Fruit fly (Drosophila melanogaster): Measurements from ENCODE around the gene CG10019.

CG10019 gene

DNA sequence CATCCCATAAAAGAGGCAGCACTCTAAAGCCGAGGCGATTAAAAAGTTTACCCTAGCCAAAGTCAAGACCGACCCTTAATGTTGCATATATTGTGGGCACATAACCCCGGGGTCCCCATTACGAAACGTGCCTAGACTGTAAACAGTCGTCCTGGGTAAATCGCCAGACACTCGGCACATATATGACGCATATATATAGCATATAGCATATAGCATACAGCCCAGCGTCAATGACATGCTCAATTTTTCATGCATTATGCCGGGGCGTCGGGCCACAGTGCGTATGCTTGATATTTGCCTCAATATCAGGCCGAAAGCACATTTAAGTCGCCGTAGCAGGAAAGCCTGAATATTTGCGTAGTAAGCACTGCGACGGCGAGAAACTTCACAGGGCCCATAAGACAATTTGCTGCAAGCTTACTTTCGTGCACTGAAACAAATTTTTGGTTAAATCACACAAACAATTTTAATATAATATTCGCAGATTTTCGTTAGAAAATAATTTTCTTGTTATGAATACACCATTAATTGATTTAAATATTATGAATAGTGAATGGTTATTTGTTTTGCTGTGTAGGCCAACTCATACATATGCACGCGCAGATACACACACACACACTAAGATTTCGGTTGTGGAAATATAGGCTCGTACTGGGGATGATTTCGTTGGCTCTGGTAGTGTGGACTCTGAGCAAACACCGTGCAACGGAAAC, 24.7 kb downstream of the CG10019 start:
- TF ChIP-seq CG5204 (GFP tag; optimal IDR thresholded peaks at IDR 0.05) = peak; percentile 22
- TF ChIP-seq pad (GFP tag; optimal IDR thresholded peaks at IDR 0.05) = no peak

DNA sequence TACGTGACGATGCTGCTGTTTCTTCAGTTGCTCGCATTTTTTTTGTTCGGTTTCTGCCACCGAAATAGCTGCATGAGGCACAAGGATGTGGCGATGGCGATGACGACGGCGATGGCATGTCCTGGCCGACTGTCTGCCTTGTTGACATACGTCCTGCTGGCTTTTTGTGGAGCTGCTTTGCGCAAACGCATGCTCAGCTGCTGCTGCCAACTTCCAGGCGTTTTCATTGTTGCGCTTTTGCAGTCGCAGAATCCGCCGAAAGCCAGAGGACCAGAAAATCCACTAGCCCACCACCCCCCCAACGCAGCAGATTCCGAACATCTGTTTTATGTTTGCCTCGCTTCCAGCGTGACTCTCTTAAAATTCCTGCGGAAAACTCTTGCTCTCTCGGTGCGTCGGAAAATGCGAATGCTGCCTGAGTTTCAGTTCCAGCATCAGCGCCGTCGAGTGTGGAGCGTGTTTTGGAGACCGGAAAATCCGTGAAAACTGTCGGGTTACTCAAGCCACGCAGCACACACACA, 26.6 kb downstream of the CG10019 start, which contains the start of gene CG43707:
TSS of gene CG43707 (plus strand) at position 426 of the 521 bp plus-strand sequence.
- TF ChIP-seq Crg-1 (GFP tag; optimal IDR thresholded peaks at IDR 0.05) (no peak), CG5204 (GFP tag; optimal IDR thresholded peaks at IDR 0.05) (no peak), cic (GFP tag; optimal IDR thresholded peaks at IDR 0.05) (no peak), CG12768 (GFP tag; optimal IDR thresholded peaks at IDR 0.05) (no peak), Mnt (GFP tag; optimal IDR thresholded peaks at IDR 0.05) (no peak), pad (GFP tag; optimal IDR thresholded peaks at IDR 0.05) (no peak), CG11617 (GFP tag; optimal IDR thresholded peaks at IDR 0.05) (no peak)

dm6 chr2L:3765194-3765593, 34.9 kb downstream of the CG10019 start, which contains the start of gene CG43703:
Gene CG43703, plus strand, starts transcription at chr2L:3765494.
- TF ChIP-seq CG12768 (GFP tag; optimal IDR thresholded peaks at IDR 0.05) = no peak

- peak; percentile 55 for TF ChIP-seq kay (GFP tag; ENCODE audit: borderline replicate concordance)
- no peak for TF ChIP-seq cnc (optimal IDR thresholded peaks at IDR 0.05)
Measured at dm6 chr2L:3769718-3770461, 39.6 kb downstream of the CG10019 start.

DNA sequence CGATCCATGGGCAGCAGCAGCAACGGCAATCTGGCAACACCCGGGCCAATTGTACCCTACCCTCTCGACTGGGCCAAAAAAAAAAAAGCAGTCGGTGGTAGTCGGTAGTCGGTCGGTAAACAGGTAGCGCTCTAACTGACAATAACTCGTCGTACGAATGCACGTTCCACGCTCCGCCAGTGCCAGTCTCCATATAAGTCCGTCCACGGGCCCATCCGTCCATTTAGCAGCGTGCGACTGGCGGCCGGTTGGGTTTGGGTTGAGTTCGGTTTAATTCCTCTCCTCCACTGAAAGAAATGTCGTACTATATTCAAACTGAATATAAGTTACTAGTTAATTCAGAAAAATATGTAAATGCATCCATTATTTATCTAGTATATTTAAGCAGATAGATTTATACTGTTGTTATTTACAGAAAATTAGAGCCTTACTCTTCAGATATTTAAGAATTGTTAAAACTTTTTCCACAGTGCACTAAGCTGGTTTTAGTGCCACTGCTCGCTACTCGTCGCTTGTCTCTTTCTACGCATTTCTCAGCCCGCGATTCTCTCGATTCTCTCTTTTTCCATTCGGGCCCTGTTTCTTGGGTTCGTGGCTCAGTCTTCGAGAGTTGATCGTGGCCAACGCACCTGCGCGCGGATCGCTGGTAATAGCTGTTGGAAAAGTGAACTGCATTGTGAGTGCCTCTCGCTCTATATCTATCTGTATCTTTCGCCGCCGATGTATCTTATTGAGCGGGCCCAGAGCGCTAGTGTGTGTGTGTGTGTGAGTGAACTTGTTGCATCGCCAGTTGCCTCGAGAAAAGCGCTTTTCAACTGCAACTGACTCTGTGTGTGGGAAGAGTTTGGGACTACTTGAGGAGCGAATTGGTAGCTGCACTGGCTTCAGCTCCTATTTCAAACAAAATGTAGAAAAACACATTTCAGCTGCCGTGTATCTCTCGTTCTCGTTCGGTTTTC, 41.1 kb downstream of the CG10019 start, which contains the start of gene bowl:
TSS of gene bowl (plus strand) at position 592 of the 959 bp plus-strand sequence.
- TF ChIP-seq bab1 (GFP tag; optimal IDR thresholded peaks at IDR 0.05) = peak; percentile 88
- peak; percentile 61 for TF ChIP-seq CG1620 (GFP tag; optimal IDR thresholded peaks at IDR 0.05)
- peak; percentile 70 for TF ChIP-seq CG14711 (tag; optimal IDR thresholded peaks at IDR 0.05)
- TF ChIP-seq pad (GFP tag; optimal IDR thresholded peaks at IDR 0.05) = peak; percentile 35
- TF ChIP-seq Crg-1 (GFP tag; optimal IDR thresholded peaks at IDR 0.05) = peak; percentile 70
- TF ChIP-seq toe (GFP tag; optimal IDR thresholded peaks at IDR 0.05) = peak; percentile 66
- peak; percentile 54 for TF ChIP-seq cic (GFP tag; optimal IDR thresholded peaks at IDR 0.05)
- TF ChIP-seq CG11617 (GFP tag; optimal IDR thresholded peaks at IDR 0.05) = peak; percentile 83
- peak; percentile 61 for TF ChIP-seq Mnt (GFP tag; optimal IDR thresholded peaks at IDR 0.05)
- TF ChIP-seq Hr96 (GFP tag; optimal IDR thresholded peaks at IDR 0.05) = peak; percentile 73
- peak; percentile 82 for TF ChIP-seq CG5204 (GFP tag; optimal IDR thresholded peaks at IDR 0.05)
- TF ChIP-seq CG7045 (GFP tag; optimal IDR thresholded peaks at IDR 0.05) = peak; percentile 80
- peak; percentile 94 for TF ChIP-seq CG7101 (tag; optimal IDR thresholded peaks at IDR 0.05)
- TF ChIP-seq tj (GFP tag; optimal IDR thresholded peaks at IDR 0.05) = peak; percentile 69
- TF ChIP-seq CG33017 (tag; optimal IDR thresholded peaks at IDR 0.05) = peak; percentile 94
- TF ChIP-seq Clk (GFP tag; optimal IDR thresholded peaks at IDR 0.05) = no peak
- TF ChIP-seq CG12768 (GFP tag; optimal IDR thresholded peaks at IDR 0.05) = peak; percentile 69
- no peak for TF ChIP-seq cnc (optimal IDR thresholded peaks at IDR 0.05)
- no peak for TF ChIP-seq kay (GFP tag; ENCODE audit: borderline replicate concordance)
- peak; percentile 56 for TF ChIP-seq ovo (GFP tag; optimal IDR thresholded peaks at IDR 0.05)

DNA sequence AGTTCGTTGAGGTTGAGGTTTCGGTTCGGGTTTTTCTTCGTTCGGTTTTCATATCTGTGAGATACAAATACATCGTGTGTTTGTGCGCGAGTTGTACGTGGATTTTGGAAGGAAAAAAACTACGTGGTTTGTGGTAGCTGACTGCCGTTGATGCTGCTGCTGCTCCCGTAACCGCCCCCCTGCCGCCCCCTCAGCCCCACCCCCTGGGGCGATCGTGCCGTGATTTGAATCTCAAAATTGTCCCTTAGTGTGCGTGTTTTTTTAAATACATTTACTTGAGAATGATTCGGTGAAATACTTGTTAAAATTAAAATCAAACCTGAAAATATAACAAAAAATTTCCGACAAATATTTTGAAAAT, 41.8 kb downstream of the CG10019 start:
- TF ChIP-seq CG12768 (GFP tag; optimal IDR thresholded peaks at IDR 0.05) (no peak), Crg-1 (GFP tag; optimal IDR thresholded peaks at IDR 0.05) (no peak), pad (GFP tag; optimal IDR thresholded peaks at IDR 0.05) (no peak), bab1 (GFP tag; optimal IDR thresholded peaks at IDR 0.05) (no peak), cic (GFP tag; optimal IDR thresholded peaks at IDR 0.05) (no peak), toe (GFP tag; optimal IDR thresholded peaks at IDR 0.05) (no peak), CG11617 (GFP tag; optimal IDR thresholded peaks at IDR 0.05) (no peak), Clk (GFP tag; optimal IDR thresholded peaks at IDR 0.05) (no peak), tj (GFP tag; optimal IDR thresholded peaks at IDR 0.05) (no peak), CG7045 (GFP tag; optimal IDR thresholded peaks at IDR 0.05) (no peak)

All from whole organism, adult.